Fruit fly (Drosophila melanogaster) whole organism, larva: ENCODE results near the gene CG32228.

ENCODE experiments used
- noc ChIP-seq: fragments of 200-800 bp; sonication (Bioruptor generic); optimal IDR thresholded peaks from 3 replicates; lab custom pipeline; 2019; ENCODE audit warnings: missing biosample characterization, mild to moderate bottlenecking, missing genetic modification characterization, moderate library complexity

CG32228 gene

dm6 chr3L:20275235-20275634 is 9.6 kb downstream of the CG32228 start, which contains the start of gene CG17122:
CG17122 (minus strand) TSS chr3L:20275335.
- no peak for TF ChIP-seq noc

- no peak for TF ChIP-seq noc
These were observed 10.3 kb downstream of the CG32228 start for dm6 chr3L:20275886-20276285.

- no peak for TF ChIP-seq noc
These were observed 11.0 kb downstream of the CG32228 start for dm6 chr3L:20276615-20277014.

dm6 chr3L:20281254-20281653 is 15.6 kb downstream of the CG32228 start:
- TF ChIP-seq noc = no peak

- no peak for TF ChIP-seq noc
These were observed 21.4 kb downstream of the CG32228 start for dm6 chr3L:20287046-20287445.

dm6 chr3L:20295095-20295494 is 29.5 kb downstream of the CG32228 start, which contains the start of gene gogo:
gogo (minus strand) TSS chr3L:20295133.
- no peak for TF ChIP-seq noc

dm6 chr3L:20296797-20297196 is 31.2 kb downstream of the CG32228 start, which contains the start of gene FRG1:
FRG1 (minus strand) TSS chr3L:20296971.
- no peak for TF ChIP-seq noc

- TF ChIP-seq noc = no peak
These were observed 33.5 kb downstream of the CG32228 start, which contains the start of gene SCCRO4 for dm6 chr3L:20299110-20299509. SCCRO4 (plus strand) TSS chr3L:20299410.

dm6 chr3L:20302081-20302630 is 36.5 kb downstream of the CG32228 start, which contains the start of gene Pex23:
Pex23 (minus strand) TSS chr3L:20302141.
- TF ChIP-seq noc = no peak

- no peak for TF ChIP-seq noc
These were observed 40.5 kb downstream of the CG32228 start, which contains the start of gene CG32225 for dm6 chr3L:20306142-20306541. CG32225 (minus strand) TSS chr3L:20306283.

- TF ChIP-seq noc = no peak
These were observed 43.7 kb downstream of the CG32228 start, which contains the start of gene polo for dm6 chr3L:20309354-20309753. polo (plus strand) TSS chr3L:20309654.

dm6 chr3L:20309758-20310733 is 44.4 kb downstream of the CG32228 start:
- no peak for TF ChIP-seq noc

dm6 chr3L:20313469-20313868 is 47.9 kb downstream of the CG32228 start, which contains the start of gene alphaSnap:
alphaSnap (plus strand) TSS chr3L:20313632.
- TF ChIP-seq noc = no peak

- TF ChIP-seq noc = no peak
These were observed 51.5 kb downstream of the CG32228 start, which contains the start of gene Spn77Ba for dm6 chr3L:20316956-20317589. Spn77Ba (plus strand) TSS chr3L:20317190.

dm6 chr3L:20317751-20318150 is 52.1 kb downstream of the CG32228 start:
- TF ChIP-seq noc = no peak
